Worm (Caenorhabditis elegans) whole organism, young adult: Measurements from ENCODE around the gene C25E10.8.

Source experiments
- B0261.1 ChIP-seq: sonication (generic microtip); optimal IDR thresholded peaks from 2 replicates; lab custom pipeline; 2016; ENCODE audit warnings: mild to moderate bottlenecking, missing genetic modification characterization, moderate library complexity, missing compliant biosample characterization
- F22D6.2 ChIP-seq: sonication (generic microtip); optimal IDR thresholded peaks from 2 replicates; lab custom pipeline; 2016; ENCODE audit warnings: mild to moderate bottlenecking, missing genetic modification characterization, missing compliant biosample characterization
- F33H1.4 ChIP-seq: fragments of 200-800 bp; sonication (Bioruptor generic); IDR thresholded peaks from 2 replicates; pipeline ENCODE4 v1.3.6; 2022; ENCODE audit warnings: missing genetic modification reagents, missing genetic modification characterization, missing compliant biosample characterization
- F52B5.7 ChIP-seq: sonication (generic microtip); optimal IDR thresholded peaks from 2 replicates; lab custom pipeline; 2016; ENCODE audit warnings: mild to moderate bottlenecking, missing genetic modification characterization, missing compliant biosample characterization
- Y53F4B.3 ChIP-seq: fragments of 200-800 bp; sonication (Bioruptor generic); IDR thresholded peaks from 2 replicates; pipeline ENCODE4 v1.3.6; 2022; ENCODE audit warnings: missing genetic modification reagents, missing genetic modification characterization, missing compliant biosample characterization
- Y67H2A.10 ChIP-seq: fragments of 200-800 bp; sonication (Bioruptor generic); conservative IDR thresholded peaks from 2 replicates; pipeline ENCODE4 v1.3.6; 2022; ENCODE audit warnings: missing genetic modification reagents, missing genetic modification characterization, missing compliant biosample characterization
- Y79H2A.3 ChIP-seq: fragments of 200-800 bp; sonication (Bioruptor generic); conservative IDR thresholded peaks from 2 replicates; pipeline ENCODE4 v1.3.6; 2022; ENCODE audit warnings: missing genetic modification reagents, missing genetic modification characterization, missing compliant biosample characterization
- Y95B8A.8 ChIP-seq: fragments of 200-800 bp; sonication (Bioruptor generic); IDR thresholded peaks from 2 replicates; pipeline ENCODE4 v1.3.6; 2022; ENCODE audit warnings: missing genetic modification reagents, missing genetic modification characterization, missing compliant biosample characterization
- akir-1 ChIP-seq: fragments of 200-800 bp; sonication (Bioruptor generic); optimal IDR thresholded peaks from 2 replicates; lab custom pipeline; 2018; ENCODE audit warnings: mild to moderate bottlenecking, missing genetic modification characterization, moderate library complexity, missing compliant biosample characterization
- attf-5 ChIP-seq: fragments of 200-800 bp; sonication (Bioruptor generic); optimal IDR thresholded peaks from 2 replicates; lab custom pipeline; 2018; ENCODE audit warnings: mild to moderate bottlenecking, missing genetic modification characterization, missing compliant biosample characterization
- cebp-2 ChIP-seq: fragments of 200-800 bp; sonication (Bioruptor generic); IDR thresholded peaks from 2 replicates; pipeline ENCODE4 v1.3.6; 2022; ENCODE audit warnings: missing genetic modification characterization, missing compliant biosample characterization
- ceh-27 ChIP-seq: fragments of 200-800 bp; sonication (Bioruptor generic); optimal IDR thresholded peaks from 2 replicates; lab custom pipeline; 2018; ENCODE audit warnings: mild to moderate bottlenecking, missing genetic modification characterization, moderate library complexity, missing compliant biosample characterization
- ceh-40 ChIP-seq: fragments of 200-800 bp; sonication (Bioruptor generic); IDR thresholded peaks from 2 replicates; pipeline ENCODE4 v1.3.6; 2022; ENCODE audit warnings: missing genetic modification characterization, missing compliant biosample characterization
- die-1 ChIP-seq: sonication (generic microtip); optimal IDR thresholded peaks from 2 replicates; lab custom pipeline; 2016; ENCODE audit warnings: missing genotype, mild to moderate bottlenecking, missing genetic modification characterization, missing compliant biosample characterization
- dox-1 ChIP-seq: fragments of 200-800 bp; sonication (Bioruptor generic); IDR thresholded peaks from 2 replicates; pipeline ENCODE4 v1.3.6; 2022; ENCODE audit warnings: missing genetic modification reagents, missing genetic modification characterization, missing compliant biosample characterization
- efl-1 ChIP-seq: fragments of 150-350 bp; optimal IDR thresholded peaks from 2 replicates; lab custom pipeline; 2014; ENCODE audit warnings: missing biosample characterization, missing genetic modification reagents, missing genetic modification characterization
- egl-44 ChIP-seq: fragments of 200-800 bp; sonication (Bioruptor generic); IDR thresholded peaks from 2 replicates; pipeline ENCODE4 v1.3.6; 2022; ENCODE audit warnings: missing genetic modification reagents, missing genetic modification characterization, missing compliant biosample characterization
- fkh-3 ChIP-seq: sonication (generic microtip); optimal IDR thresholded peaks from 2 replicates; lab custom pipeline; 2016; ENCODE audit warnings: mild to moderate bottlenecking, missing genetic modification characterization, missing compliant biosample characterization
- hlh-26 ChIP-seq: fragments of 200-800 bp; sonication (Bioruptor generic); conservative IDR thresholded peaks from 2 replicates; pipeline ENCODE4 v1.3.6; 2022; ENCODE audit warnings: missing genetic modification reagents, missing genetic modification characterization, missing compliant biosample characterization
- hmg-20 ChIP-seq: fragments of 200-800 bp; sonication (Bioruptor generic); IDR thresholded peaks from 2 replicates; pipeline ENCODE4 v1.3.6; 2022; ENCODE audit warnings: missing genetic modification reagents, missing genetic modification characterization, missing compliant biosample characterization
- hsf-1 ChIP-seq: fragments of 200-800 bp; sonication (Bioruptor generic); IDR thresholded peaks from 2 replicates; pipeline ENCODE4 v1.3.6; 2022; ENCODE audit warnings: missing genetic modification reagents, missing genetic modification characterization, missing compliant biosample characterization
- let-526 ChIP-seq: fragments of 200-800 bp; sonication (Bioruptor generic); IDR thresholded peaks from 2 replicates; pipeline ENCODE4 v1.3.6; 2022; ENCODE audit warnings: missing genetic modification reagents, missing genetic modification characterization, missing compliant biosample characterization
- lin-54 ChIP-seq: fragments of 200-800 bp; sonication (Bioruptor generic); optimal IDR thresholded peaks from 2 replicates; lab custom pipeline; 2018; ENCODE audit warnings: mild to moderate bottlenecking, missing genetic modification characterization, missing compliant biosample characterization
- mes-4 ChIP-seq: sonication (generic microtip); optimal IDR thresholded peaks from 2 replicates; lab custom pipeline; 2016; ENCODE audit warnings: missing genotype, missing genetic modification characterization, missing compliant biosample characterization
- nhr-27 ChIP-seq: fragments of 200-800 bp; sonication (Bioruptor generic); optimal IDR thresholded peaks from 2 replicates; lab custom pipeline; 2018; ENCODE audit warnings: mild to moderate bottlenecking, missing genetic modification characterization, moderate library complexity, missing compliant biosample characterization
- pbrm-1 ChIP-seq: fragments of 200-800 bp; sonication (Bioruptor generic); IDR thresholded peaks from 2 replicates; pipeline ENCODE4 v1.3.6; 2022; ENCODE audit warnings: missing genetic modification reagents, missing genetic modification characterization, missing compliant biosample characterization
- pha-4 ChIP-seq: fragments of 150-350 bp; sonication (generic microtip); optimal IDR thresholded peaks from 2 replicates; lab custom pipeline; 2014; ENCODE audit warnings: missing biosample characterization, missing genetic modification reagents, missing genetic modification characterization
- rec-8 ChIP-seq, 2 experiments: sonication (generic microtip); optimal IDR thresholded peaks; 2 replicates each; lab custom pipeline; 2016; ENCODE audit warnings: mild to moderate bottlenecking in 2 of 2, missing genetic modification characterization in 2 of 2, missing genetic modification reagents in 2 of 2, missing genotype in 2 of 2, missing biosample characterization in 1 of 2, missing compliant biosample characterization in 1 of 2, moderate library complexity in 1 of 2
- repo-1 ChIP-seq: sonication (generic microtip); optimal IDR thresholded peaks from 2 replicates; lab custom pipeline; 2017; ENCODE audit warnings: mild to moderate bottlenecking, missing genetic modification characterization, missing compliant biosample characterization
- rpc-1 ChIP-seq, 2 experiments: fragments of 150-350 bp in 1 of 2; sonication (generic microtip) in 1 of 2; optimal IDR thresholded peaks; 2 replicates each; lab custom pipeline; 2014 to 2018; ENCODE audit warnings: missing biosample characterization in 1 of 2, missing genetic modification characterization in 1 of 2, missing genetic modification reagents in 1 of 2, missing genotype in 1 of 2
- snpc-1.1 ChIP-seq: sonication (generic microtip); optimal IDR thresholded peaks from 2 replicates; lab custom pipeline; 2017; ENCODE audit warnings: missing genetic modification characterization, mild to moderate bottlenecking, missing compliant biosample characterization, antibody characterized with exemption, moderate library complexity, missing genotype, missing genetic modification reagents; ENCODE audit not compliant: insufficient read depth
- snpc-1.3 ChIP-seq: sonication (generic microtip); optimal IDR thresholded peaks from 2 replicates; lab custom pipeline; 2017; ENCODE audit warnings: missing genetic modification characterization, mild to moderate bottlenecking, missing compliant biosample characterization, antibody characterized with exemption, moderate library complexity, missing genotype, missing genetic modification reagents; ENCODE audit not compliant: insufficient read depth
- snpc-3.4 ChIP-seq: sonication (generic microtip); optimal IDR thresholded peaks from 2 replicates; lab custom pipeline; 2017; ENCODE audit warnings: missing genetic modification characterization, mild to moderate bottlenecking, missing compliant biosample characterization, antibody characterized with exemption, moderate library complexity, missing genotype, missing genetic modification reagents
- tbp1 ChIP-seq: fragments of 200-800 bp; sonication (Bioruptor generic); optimal IDR thresholded peaks from 2 replicates; lab custom pipeline; 2018; ENCODE audit warnings: mild to moderate bottlenecking, missing genetic modification characterization, missing compliant biosample characterization
- ztf-6 ChIP-seq: fragments of 200-800 bp; sonication (Bioruptor generic); IDR thresholded peaks from 2 replicates; pipeline ENCODE4 v1.3.6; 2022; ENCODE audit warnings: missing genetic modification reagents, missing genetic modification characterization, missing compliant biosample characterization

The C25E10.8 gene

DNA sequence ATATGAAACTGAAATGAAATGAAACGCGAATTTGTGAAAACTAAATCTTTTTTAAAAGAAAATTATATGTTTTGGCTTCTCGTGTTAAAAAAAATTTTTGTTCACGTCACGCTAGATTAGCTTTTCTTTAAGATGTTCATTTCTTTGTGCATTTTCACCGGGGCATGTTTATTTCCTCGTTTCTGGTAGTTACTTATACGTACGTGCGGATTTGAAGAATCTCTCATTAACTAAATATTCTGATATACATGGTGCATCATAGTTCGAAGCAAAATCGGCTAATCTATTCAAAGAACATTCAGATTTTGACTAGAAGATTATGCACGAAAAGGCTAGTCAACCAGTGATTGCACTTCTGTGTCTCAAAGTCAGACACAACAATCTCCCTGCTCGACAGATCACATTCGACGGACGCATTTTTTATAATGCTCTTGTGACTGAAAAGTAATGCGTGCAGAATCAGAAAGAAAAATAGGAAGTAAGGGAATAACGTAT is 6.3 kb downstream of the C25E10.8 start, which contains the start of gene C25E10.17:
TSS of gene C25E10.17 (minus strand) at position 51 of the 495 bp plus-strand sequence.
- TF ChIP-seq attf-5 (GFP tag; lab: Kevin White, UChicago) (no peak), snpc-3.4 (tag; lab: Kevin White, UChicago) (no peak), hlh-26 (GFP tag; lab: Robert Waterston, UW) (no peak), cebp-2 (GFP tag; lab: Robert Waterston, UW) (no peak), ceh-40 (no peak), pha-4 (tag; lab: Kevin White, UChicago) (no peak), F52B5.7 (tag; lab: Kevin White, UChicago) (no peak), let-526 (no peak), egl-44 (GFP tag; lab: Robert Waterston, UW) (no peak)

DNA sequence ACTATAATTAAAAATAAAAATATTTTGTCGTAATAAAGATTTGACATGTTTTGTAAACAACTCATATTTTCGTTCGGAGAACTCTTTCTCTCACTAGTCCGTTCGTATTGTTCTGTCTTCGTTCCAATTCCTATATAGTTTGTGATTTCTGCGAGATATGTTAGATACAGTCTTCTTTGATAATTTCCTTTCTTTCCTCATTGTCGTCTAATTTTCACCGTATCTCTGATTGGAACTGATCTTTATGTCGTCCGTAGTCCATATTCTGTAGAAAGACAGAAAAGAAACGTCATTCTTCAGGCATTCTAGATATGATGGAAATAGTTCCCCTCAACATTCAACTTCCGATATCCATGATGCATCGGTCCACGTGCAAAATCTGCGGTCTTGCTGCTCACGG is 9.0 kb downstream of the C25E10.8 start, which contains the start of gene nhr-30:
TSS of gene nhr-30 (plus strand) at position 301 of the 400 bp plus-strand sequence.
- TF ChIP-seq mes-4 (tag; lab: Kevin White, UChicago) = no peak
- TF ChIP-seq B0261.1 = no peak
- TF ChIP-seq F33H1.4 = no peak
- TF ChIP-seq, all 124 proteins: peak for 0

DNA sequence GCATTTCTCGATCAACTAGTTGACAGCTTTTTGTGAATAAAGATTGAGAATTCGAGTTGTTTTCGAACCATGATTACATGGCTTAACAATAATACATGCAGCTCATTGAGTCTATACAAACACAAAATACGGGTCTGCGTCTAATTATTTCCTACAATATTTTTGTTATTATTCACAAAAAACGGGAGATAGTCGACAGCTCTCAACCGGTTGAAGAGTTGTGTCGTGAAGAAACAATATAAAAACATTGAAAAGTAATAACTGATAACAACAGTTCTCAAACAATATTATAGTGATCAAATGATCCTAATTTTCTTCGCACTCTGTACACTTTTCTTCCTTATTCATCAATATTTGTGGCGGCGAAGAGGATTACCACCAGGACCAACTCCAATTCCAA is 12.8 kb downstream of the C25E10.8 start, which contains the start of gene cyp-33B1:
TSS of gene cyp-33B1 (plus strand) at position 301 of the 400 bp plus-strand sequence.
- no peak for TF ChIP-seq efl-1
- no peak for TF ChIP-seq cebp-2 (GFP tag; lab: Robert Waterston, UW)
- TF ChIP-seq hsf-1 (GFP tag; lab: Robert Waterston, UW) = no peak

DNA sequence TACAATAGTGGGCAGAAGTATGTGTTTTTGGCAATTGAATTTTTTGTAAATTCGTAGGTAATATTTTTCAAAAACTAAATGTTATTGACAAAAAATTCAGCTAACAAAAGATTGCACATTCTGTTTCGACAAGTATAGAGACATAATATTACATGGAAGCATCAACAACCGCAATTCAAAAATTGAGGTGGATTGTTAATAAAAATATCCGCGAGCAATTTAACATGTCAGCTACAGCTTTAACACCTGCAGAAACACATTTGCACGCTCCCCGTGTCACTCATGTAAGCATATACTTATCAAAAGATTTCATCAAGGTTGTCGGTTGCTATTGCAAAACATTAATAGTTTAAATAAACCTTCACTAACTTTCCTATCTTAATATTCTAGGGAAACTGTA is 18.2 kb downstream of the C25E10.8 start, which contains the start of gene srsx-34:
TSS of gene srsx-34 (plus strand) at position 301 of the 400 bp plus-strand sequence.
- TF ChIP-seq hmg-20 (GFP tag; lab: Robert Waterston, UW) = no peak
- TF ChIP-seq ceh-27 (GFP tag; lab: Kevin White, UChicago) = no peak
- TF ChIP-seq rec-8 (tag; optimal IDR thresholded peaks at IDR 0.05; lab: Kevin White, UChicago) = no peak
- no peak for TF ChIP-seq nhr-27 (tag; lab: Kevin White, UChicago)
- TF ChIP-seq repo-1 (tag; lab: Kevin White, UChicago) = no peak
- TF ChIP-seq pbrm-1 = no peak
- no peak for TF ChIP-seq ztf-6 (GFP tag; lab: Robert Waterston, UW)
- no peak for TF ChIP-seq pha-4 (tag; lab: Kevin White, UChicago)

DNA sequence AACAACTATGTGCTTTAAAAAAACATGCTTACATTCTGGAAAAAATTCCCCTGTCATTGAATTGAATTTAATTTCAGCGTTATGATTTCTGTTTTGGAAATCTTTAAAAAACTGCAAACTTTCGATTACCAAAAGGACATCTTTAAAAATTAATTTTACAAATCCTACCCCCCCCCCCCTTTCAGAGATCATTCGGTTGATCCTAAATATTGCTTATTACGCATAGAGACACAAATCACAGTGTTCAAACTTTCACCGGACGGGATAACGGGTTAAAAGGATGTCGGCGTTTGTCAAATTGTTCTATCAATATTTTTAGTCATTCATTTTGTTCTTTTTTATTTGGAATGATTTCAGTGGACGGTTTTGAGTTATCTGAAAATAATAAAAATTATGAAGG is 20.6 kb downstream of the C25E10.8 start, which contains the start of gene C25E10.4:
TSS of gene C25E10.4 (plus strand) at position 301 of the 400 bp plus-strand sequence.
- no peak for TF ChIP-seq tbp1
- TF ChIP-seq rec-8 (tag; optimal IDR thresholded peaks at IDR 0.05; lab: Kevin White, UChicago) = no peak
- TF ChIP-seq snpc-1.3 = no peak
- TF ChIP-seq snpc-1.1 (tag; lab: Kevin White, UChicago) = no peak
- no peak for TF ChIP-seq nhr-27 (tag; lab: Kevin White, UChicago)
- TF ChIP-seq dox-1 (GFP tag; lab: Robert Waterston, UW) = no peak
- TF ChIP-seq hmg-20 (GFP tag; lab: Robert Waterston, UW) = no peak
- no peak for TF ChIP-seq Y67H2A.10 (GFP tag; lab: Robert Waterston, UW)
- no peak for TF ChIP-seq B0261.1
- no peak for TF ChIP-seq Y95B8A.8
- no peak for TF ChIP-seq rpc-1 (optimal IDR thresholded peaks at IDR 0.05; lab: Kevin White, UChicago)
- no peak for TF ChIP-seq rpc-1 (tag; optimal IDR thresholded peaks at IDR 0.05; lab: Kevin White, UChicago)
- TF ChIP-seq fkh-3 (tag; lab: Kevin White, UChicago) = no peak
- TF ChIP-seq attf-5 (GFP tag; lab: Kevin White, UChicago) = no peak
- TF ChIP-seq die-1 (tag; lab: Kevin White, UChicago) = no peak
- TF ChIP-seq lin-54 (GFP tag; lab: Kevin White, UChicago) = no peak
- TF ChIP-seq Y53F4B.3 (GFP tag; lab: Robert Waterston, UW) = no peak
- TF ChIP-seq F22D6.2 (tag; lab: Kevin White, UChicago) = no peak
- TF ChIP-seq Y79H2A.3 (GFP tag; lab: Robert Waterston, UW) = no peak
- no peak for TF ChIP-seq akir-1
